Worm (Caenorhabditis elegans) whole organism, L1 larva: Measurements from ENCODE around the gene cid-1.

ENCODE experiments used
- C34B4.2 ChIP-seq: sonication (generic microtip); optimal IDR thresholded peaks from 2 replicates; lab custom pipeline; 2017; ENCODE audit warnings: mild to moderate bottlenecking, missing genetic modification characterization, missing compliant biosample characterization
- F16B12.6 ChIP-seq: fragments of 150-350 bp; optimal IDR thresholded peaks from 2 replicates; lab custom pipeline; 2014; ENCODE audit warnings: missing biosample characterization, missing genetic modification characterization
- aha-1 ChIP-seq: fragments of 150-350 bp; optimal IDR thresholded peaks from 2 replicates; lab custom pipeline; 2014; ENCODE audit warnings: missing biosample characterization, missing genetic modification characterization
- ceh-88 ChIP-seq: fragments of 200-800 bp; sonication (Bioruptor generic); IDR thresholded peaks from 2 replicates; pipeline ENCODE4 v1.3.6; 2022; ENCODE audit warnings: missing genetic modification characterization, missing compliant biosample characterization
- ces-1 ChIP-seq: fragments of 150-350 bp; optimal IDR thresholded peaks from 2 replicates; lab custom pipeline; 2014; ENCODE audit warnings: missing biosample characterization, missing genetic modification reagents, missing genetic modification characterization
- dpl-1 ChIP-seq, 3 experiments: fragments of 150-350 bp in 2 of 3; sonication (generic microtip) in 1 of 3; optimal IDR thresholded peaks; 2 replicates each; lab custom pipeline; 2014 to 2017; ENCODE audit warnings: missing biosample characterization in 3 of 3, missing genetic modification characterization in 3 of 3, missing genetic modification reagents in 3 of 3
- dsc-1 ChIP-seq: sonication (generic microtip); optimal IDR thresholded peaks from 2 replicates; lab custom pipeline; 2016; ENCODE audit warnings: mild to moderate bottlenecking, missing genetic modification characterization, missing compliant biosample characterization
- efl-3 ChIP-seq: fragments of 200-800 bp; sonication (Bioruptor generic); optimal IDR thresholded peaks from 2 replicates; lab custom pipeline; 2018; ENCODE audit warnings: mild to moderate bottlenecking, missing genetic modification characterization, missing compliant biosample characterization
- elt-3 ChIP-seq, 6 experiments: fragments of 150-350 bp in 1 of 6; sonication (generic microtip); optimal IDR thresholded peaks; 2 replicates each; lab custom pipeline; 2017 to 2018; ENCODE audit warnings: missing biosample characterization in 6 of 6, missing genetic modification characterization in 6 of 6, inconsistent platforms in 1 of 6
- ets-5 ChIP-seq: fragments of 200-800 bp; sonication (Bioruptor generic); IDR thresholded peaks from 2 replicates; pipeline ENCODE4 v1.3.6; 2022; ENCODE audit warnings: missing genetic modification characterization, missing compliant biosample characterization
- fkh-10 ChIP-seq: sonication (generic microtip); optimal IDR thresholded peaks from 2 replicates; lab custom pipeline; 2017; ENCODE audit warnings: missing biosample characterization, missing genetic modification reagents, missing genetic modification characterization
- fkh-4 ChIP-seq: sonication (generic microtip); optimal IDR thresholded peaks from 2 replicates; lab custom pipeline; 2016; ENCODE audit warnings: missing compliant biosample characterization, missing genetic modification characterization, borderline replicate concordance
- fkh-8 ChIP-seq: sonication (generic microtip); optimal IDR thresholded peaks from 2 replicates; lab custom pipeline; 2016; ENCODE audit warnings: mild to moderate bottlenecking, missing genetic modification characterization, missing compliant biosample characterization
- hlh-17 ChIP-seq: fragments of 200-800 bp; sonication (Bioruptor generic); optimal IDR thresholded peaks from 2 replicates; lab custom pipeline; 2018; ENCODE audit warnings: missing genetic modification characterization, mild to moderate bottlenecking, missing compliant biosample characterization, moderate library complexity, borderline replicate concordance
- isw-1 ChIP-seq: fragments of 200-800 bp; sonication (Bioruptor generic); IDR thresholded peaks from 2 replicates; pipeline ENCODE4 v1.3.6; 2022; ENCODE audit warnings: missing genetic modification characterization, missing compliant biosample characterization
- lin-13 ChIP-seq: fragments of 150-350 bp; optimal IDR thresholded peaks from 2 replicates; lab custom pipeline; 2014; ENCODE audit warnings: missing biosample characterization, missing genetic modification reagents, missing genetic modification characterization
- lin-14 ChIP-seq: fragments of 200-800 bp; sonication (Bioruptor generic); optimal IDR thresholded peaks from 2 replicates; lab custom pipeline; 2018; ENCODE audit warnings: mild to moderate bottlenecking, missing genetic modification characterization, moderate library complexity, missing compliant biosample characterization
- lin-15B ChIP-seq: fragments of 150-350 bp; sonication (generic microtip); optimal IDR thresholded peaks from 3 replicates; lab custom pipeline; 2014; ENCODE audit warnings: missing biosample characterization, missing genetic modification characterization
- lin-39 ChIP-seq: fragments of 150-350 bp; optimal IDR thresholded peaks from 2 replicates; lab custom pipeline; 2014; ENCODE audit warnings: missing biosample characterization, missing genetic modification reagents, missing genetic modification characterization
- lir-3 ChIP-seq: sonication (generic microtip); optimal IDR thresholded peaks from 2 replicates; lab custom pipeline; 2016; ENCODE audit warnings: mild to moderate bottlenecking, missing genetic modification characterization, moderate library complexity, missing compliant biosample characterization; ENCODE audit not compliant: poor library complexity
- lsy-2 ChIP-seq, 2 experiments: fragments of 150-350 bp; optimal IDR thresholded peaks; 2 replicates each; lab custom pipeline; 2014; ENCODE audit warnings: missing biosample characterization in 2 of 2, missing genetic modification characterization in 2 of 2
- mab-9 ChIP-seq: fragments of 200-800 bp; sonication (Bioruptor generic); IDR thresholded peaks from 2 replicates; pipeline ENCODE4 v1.3.6; 2022; ENCODE audit warnings: missing genetic modification reagents, missing genetic modification characterization, missing compliant biosample characterization
- mdl-1 ChIP-seq, 2 experiments: fragments of 150-350 bp; optimal IDR thresholded peaks; 2 replicates each; lab custom pipeline; 2014 to 2017; ENCODE audit warnings: missing biosample characterization in 2 of 2, missing genetic modification characterization in 2 of 2, inconsistent platforms in 1 of 2
- mef-2 ChIP-seq: fragments of 150-350 bp; optimal IDR thresholded peaks from 2 replicates; lab custom pipeline; 2014; ENCODE audit warnings: missing biosample characterization, missing genetic modification characterization
- nhr-19 ChIP-seq: fragments of 200-800 bp; sonication (Bioruptor generic); conservative IDR thresholded peaks from 2 replicates; pipeline ENCODE4 v1.3.6; 2022; ENCODE audit warnings: missing genetic modification characterization, missing compliant biosample characterization
- nhr-20 ChIP-seq: sonication (generic microtip); optimal IDR thresholded peaks from 2 replicates; lab custom pipeline; 2016; ENCODE audit warnings: mild to moderate bottlenecking, missing genetic modification characterization, missing compliant biosample characterization
- nhr-76 ChIP-seq: sonication (generic microtip); optimal IDR thresholded peaks from 2 replicates; lab custom pipeline; 2017; ENCODE audit warnings: missing biosample characterization, missing genetic modification characterization
- nhr-77 ChIP-seq: fragments of 150-350 bp; optimal IDR thresholded peaks from 2 replicates; lab custom pipeline; 2014; ENCODE audit warnings: missing biosample characterization, missing genetic modification characterization
- nhr-84 ChIP-seq: sonication (generic microtip); optimal IDR thresholded peaks from 2 replicates; lab custom pipeline; 2017; ENCODE audit warnings: missing biosample characterization, missing genetic modification characterization
- nhr-85 ChIP-seq: sonication (generic microtip); peaks from one replicate; lab custom pipeline; 2016; ENCODE audit warnings: missing genetic modification characterization, inconsistent platforms, missing compliant biosample characterization
- nhr-90 ChIP-seq: sonication (generic microtip); optimal IDR thresholded peaks from 2 replicates; lab custom pipeline; 2016; ENCODE audit warnings: mild to moderate bottlenecking, missing genetic modification characterization, missing compliant biosample characterization; ENCODE audit not compliant: poor library complexity
- pag-3 ChIP-seq: sonication (generic microtip); optimal IDR thresholded peaks from 2 replicates; lab custom pipeline; 2017; ENCODE audit warnings: missing genetic modification characterization, mild to moderate bottlenecking, missing compliant biosample characterization, antibody characterized with exemption, borderline replicate concordance; ENCODE audit not compliant: insufficient read depth
- rnt-1 ChIP-seq: sonication (generic microtip); optimal IDR thresholded peaks from 2 replicates; lab custom pipeline; 2016; ENCODE audit warnings: mild to moderate bottlenecking, missing genetic modification characterization, moderate library complexity, missing compliant biosample characterization
- snpc-4 ChIP-seq: fragments of 150-350 bp; optimal IDR thresholded peaks from 2 replicates; lab custom pipeline; 2014; ENCODE audit warnings: missing biosample characterization, missing genetic modification characterization
- snu-23 ChIP-seq: sonication (generic microtip); optimal IDR thresholded peaks from 2 replicates; lab custom pipeline; 2016; ENCODE audit warnings: missing genetic modification characterization, missing compliant biosample characterization
- swsn-7 ChIP-seq: sonication (generic microtip); optimal IDR thresholded peaks from 2 replicates; lab custom pipeline; 2016; ENCODE audit warnings: missing genetic modification characterization, missing compliant biosample characterization
- unc-130 ChIP-seq: fragments of 150-350 bp; optimal IDR thresholded peaks from 2 replicates; lab custom pipeline; 2017; ENCODE audit warnings: missing biosample characterization, missing genetic modification characterization, inconsistent platforms
- unc-30 ChIP-seq: sonication (generic microtip); optimal IDR thresholded peaks from 2 replicates; lab custom pipeline; 2017; ENCODE audit warnings: missing biosample characterization, missing genetic modification characterization
- unc-62 ChIP-seq: fragments of 150-350 bp; optimal IDR thresholded peaks from 2 replicates; lab custom pipeline; 2014; ENCODE audit warnings: missing biosample characterization, missing genetic modification reagents, missing genetic modification characterization
- unc-86 ChIP-seq: sonication (generic microtip); optimal IDR thresholded peaks from 2 replicates; lab custom pipeline; 2016; ENCODE audit warnings: missing genetic modification characterization, missing compliant biosample characterization
- vab-15 ChIP-seq: sonication (generic microtip); optimal IDR thresholded peaks from 2 replicates; lab custom pipeline; 2017; ENCODE audit warnings: missing genotype, mild to moderate bottlenecking, missing genetic modification characterization, missing compliant biosample characterization
- xbp-1 ChIP-seq: sonication (generic microtip); optimal IDR thresholded peaks from 2 replicates; lab custom pipeline; 2016; ENCODE audit warnings: missing genetic modification characterization, missing compliant biosample characterization
- zag-1 ChIP-seq: fragments of 150-350 bp; optimal IDR thresholded peaks from 2 replicates; lab custom pipeline; 2014; ENCODE audit warnings: missing biosample characterization, missing genetic modification characterization
- ztf-11 ChIP-seq, 2 experiments: sonication (generic microtip); optimal IDR thresholded peaks; 2 replicates each; lab custom pipeline; 2016 to 2017; ENCODE audit warnings: missing genetic modification characterization in 2 of 2, missing biosample characterization in 1 of 2, missing compliant biosample characterization in 1 of 2

Gene cid-1

DNA sequence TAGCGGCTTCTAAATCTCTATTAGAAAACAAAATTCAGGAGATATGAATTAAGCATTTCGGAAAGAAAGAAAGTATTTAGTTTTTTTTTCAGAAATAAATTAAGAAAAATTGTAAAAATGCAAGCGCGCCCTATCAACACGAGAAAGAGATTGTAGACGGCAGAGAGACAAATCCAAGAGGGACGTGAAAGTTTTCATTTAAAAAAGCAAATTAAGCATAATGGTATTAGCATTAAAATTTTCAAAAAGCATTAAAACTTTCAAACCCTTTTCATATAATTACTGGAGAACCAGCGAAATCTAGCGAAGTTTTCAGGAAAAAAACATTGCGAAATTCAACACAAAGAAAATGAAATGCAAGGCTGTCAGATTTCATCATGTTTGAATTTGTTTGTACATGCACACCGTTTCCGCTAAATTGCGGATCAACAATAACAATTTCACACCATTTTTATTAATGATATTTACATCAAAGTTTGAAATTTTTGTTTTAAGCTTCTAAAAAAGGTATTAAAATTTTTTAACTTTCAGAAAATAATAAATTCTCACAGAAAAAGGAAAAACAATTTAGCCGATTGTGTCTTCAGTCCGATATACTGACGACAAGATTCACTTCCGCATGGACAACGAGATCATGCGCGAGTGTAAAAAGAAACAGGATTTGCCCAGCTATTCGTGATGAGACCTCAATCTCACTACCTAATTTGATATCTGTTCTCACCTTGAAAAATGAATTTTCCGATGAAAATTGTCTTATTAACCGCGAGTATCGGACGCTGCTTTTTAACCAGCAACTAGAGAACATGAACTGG, 10.7 kb upstream of the cid-1 start, which contains the start of gene gars-1 (continued):
- TF ChIP-seq fkh-10 (GFP tag; lab: Kevin White, UChicago) (no peak), nhr-85 (peak; percentile 25), lin-14 (GFP tag; lab: Kevin White, UChicago) (no peak), mab-9 (GFP tag; lab: Robert Waterston, UW) (no peak), fkh-8 (tag; lab: Kevin White, UChicago) (no peak), lir-3 (tag; lab: Kevin White, UChicago) (no peak), unc-86 (no peak), fkh-4 (tag; lab: Kevin White, UChicago) (no peak), dsc-1 (tag; lab: Kevin White, UChicago) (no peak), nhr-20 (peak; percentile 4), aha-1 (no peak), nhr-76 (tag; lab: Kevin White, UChicago) (no peak), xbp-1 (tag; lab: Kevin White, UChicago) (no peak), nhr-19 (no peak), zag-1 (tag; lab: Kevin White, UChicago) (no peak), lsy-2 (tag; optimal IDR thresholded peaks at IDR 0.05; lab: Kevin White, UChicago) (peak in 1 of 2 experiments; percentile 30), efl-3 (GFP tag; lab: Kevin White, UChicago) (no peak), nhr-84 (tag; lab: Kevin White, UChicago) (no peak), unc-30 (no peak), lin-39 (tag; lab: Kevin White, UChicago) (no peak), mef-2 (tag; lab: Kevin White, UChicago) (no peak), lin-13 (GFP tag; lab: Kevin White, UChicago) (peak; percentile 19), nhr-77 (tag; lab: Kevin White, UChicago) (no peak), mdl-1 (tag; optimal IDR thresholded peaks at IDR 0.05; lab: Kevin White, UChicago) (no peak), isw-1 (GFP tag; lab: Robert Waterston, UW) (no peak), C34B4.2 (tag; lab: Kevin White, UChicago) (no peak), rnt-1 (tag; lab: Kevin White, UChicago) (peak; percentile 15), unc-130 (tag; lab: Kevin White, UChicago) (no peak), hlh-17 (no peak), snpc-4 (no peak), ztf-11 (tag; optimal IDR thresholded peaks at IDR 0.05; lab: Kevin White, UChicago) (no peak), lin-15B (tag; lab: Kevin White, UChicago) (peak; percentile 9), ces-1 (GFP tag; lab: Kevin White, UChicago) (no peak)

ce11 chrIII:5165211-5165610, 8.5 kb upstream of the cid-1 start, which contains the start of gene T10F2.2:
Gene T10F2.2 (minus strand): TSS chrIII:5165311.
- TF ChIP-seq snpc-4 (no peak), aha-1 (no peak), zag-1 (tag; lab: Kevin White, UChicago) (no peak), nhr-20 (no peak), nhr-90 (no peak), nhr-76 (tag; lab: Kevin White, UChicago) (no peak), F16B12.6 (tag; lab: Kevin White, UChicago) (no peak), unc-62 (GFP tag; lab: Kevin White, UChicago) (no peak), swsn-7 (tag; lab: Kevin White, UChicago) (no peak), dpl-1 (GFP tag; optimal IDR thresholded peaks at IDR 0.05; lab: Kevin White, UChicago) (no peak), pag-3 (tag; lab: Kevin White, UChicago) (no peak), nhr-77 (tag; lab: Kevin White, UChicago) (no peak), ceh-88 (GFP tag; lab: Robert Waterston, UW) (no peak), unc-30 (no peak), lin-14 (GFP tag; lab: Kevin White, UChicago) (no peak), vab-15 (tag; lab: Kevin White, UChicago) (no peak), ets-5 (GFP tag; lab: Robert Waterston, UW) (no peak), elt-3 (tag; optimal IDR thresholded peaks at IDR 0.05; lab: Kevin White, UChicago) (no peak), rnt-1 (tag; lab: Kevin White, UChicago) (no peak), snu-23 (GFP tag; lab: Kevin White, UChicago) (no peak)
